Worm (Caenorhabditis elegans): ENCODE data around the gene ZC239.16.
"Not testable (repeated sequence)": the region's sequence is repeated elsewhere in the genome, so short reads cannot be mapped to it uniquely, and the experiment has no call there.

Gene ZC239.16

ce11 chrII:3189038-3189437 is 36.1 kb downstream of the ZC239.16 start, which contains the start of gene Y27F2A.11:
Gene Y27F2A.11 (plus strand): TSS chrII:3189338.
- not testable (repeated sequence) for TF ChIP-seq elt-2, aly-2, elt-1 (tag; optimal IDR thresholded peaks at IDR 0.05)

- TF ChIP-seq lin-39 (tag; optimal IDR thresholded peaks at IDR 0.05), result no peak
- TF ChIP-seq nhr-12 (tag; optimal IDR thresholded peaks at IDR 0.05), result no peak
- TF ChIP-seq aly-2 (tag; optimal IDR thresholded peaks at IDR 0.05), result no peak
- no peak for TF ChIP-seq nhr-25 (tag; optimal IDR thresholded peaks at IDR 0.05)
- no peak for TF ChIP-seq ztf-11 (tag; optimal IDR thresholded peaks at IDR 0.05)
- no peak for TF ChIP-seq lin-15B (tag; optimal IDR thresholded peaks at IDR 0.05)
- TF ChIP-seq daf-12 (tag; optimal IDR thresholded peaks at IDR 0.05), result no peak
- TF ChIP-seq ceh-9 (tag; optimal IDR thresholded peaks at IDR 0.05), result no peak
These were observed 39.3 kb downstream of the ZC239.16 start for ce11 chrII:3185848-3186247.

- not testable (repeated sequence) for TF ChIP-seq nhr-25, skn-1, ceh-28 (tag; optimal IDR thresholded peaks at IDR 0.05)
These were observed 40.3 kb downstream of the ZC239.16 start, which contains the start of gene sri-78 for ce11 chrII:3184858-3185257. Gene sri-78 (plus strand): TSS chrII:3185158.

ce11 chrII:3183300-3183840 is 41.7 kb downstream of the ZC239.16 start, which contains the start of the genes Y27F2A.6 and Y27F2A.8:
Gene Y27F2A.6 (minus strand): TSS chrII:3183400.
Gene Y27F2A.8 (plus strand): TSS chrII:3183790.
- not testable (repeated sequence) for TF ChIP-seq ceh-82, nhr-237, pha-4 (tag; optimal IDR thresholded peaks at IDR 0.05)

ce11 chrII:3177663-3178062 is 47.5 kb downstream of the ZC239.16 start, which contains the start of gene sri-40:
Gene sri-40 (plus strand): TSS chrII:3177963.
- TF ChIP-seq egl-5, eor-1, fkh-2 (tag; optimal IDR thresholded peaks at IDR 0.05): not testable (repeated sequence)

Measured in whole organism, L3 larva.